Worm (Caenorhabditis elegans) whole organism, dauer: ENCODE results near the gene F13H8.1.

Experiments used
- unc-62 ChIP-seq: sonication (generic microtip); optimal IDR thresholded peaks from 2 replicates; lab custom pipeline; 2017; ENCODE audit warnings: missing biosample characterization, missing genetic modification reagents, missing genetic modification characterization

The F13H8.1 gene

ce11 chrII:6259867-6260266 lies 23.3 kb upstream of the F13H8.1 start, which contains the start of gene F13H8.11:
Gene F13H8.11 (minus strand): TSS chrII:6260021.
- no peak for TF ChIP-seq unc-62 (GFP tag; lab: Kevin White, UChicago)

ce11 chrII:6260684-6261083 lies 22.5 kb upstream of the F13H8.1 start, which contains the start of gene nmgp-1:
Gene nmgp-1 (plus strand): TSS chrII:6260857.
- TF ChIP-seq unc-62 (GFP tag; lab: Kevin White, UChicago) = no peak

ce11 chrII:6262222-6262621 lies 21.0 kb upstream of the F13H8.1 start, which contains the start of gene F13H8.12:
Gene F13H8.12 (plus strand): TSS chrII:6262522.
- TF ChIP-seq unc-62 (GFP tag; lab: Kevin White, UChicago) = no peak

- no peak for TF ChIP-seq unc-62 (GFP tag; lab: Kevin White, UChicago)
Measured at ce11 chrII:6263685-6264084, 19.5 kb upstream of the F13H8.1 start, which contains the start of gene F13H8.3. Gene F13H8.3 (plus strand): TSS chrII:6263985.

ce11 chrII:6267983-6268382 lies 15.2 kb upstream of the F13H8.1 start, which contains the start of gene F13H8.8:
Gene F13H8.8 (minus strand): TSS chrII:6268083.
- no peak for TF ChIP-seq unc-62 (GFP tag; lab: Kevin White, UChicago)

ce11 chrII:6269805-6270414 lies 13.3 kb upstream of the F13H8.1 start, which contains the start of gene F13H8.2:
Gene F13H8.2 (plus strand): TSS chrII:6270364.
- TF ChIP-seq unc-62 (GFP tag; lab: Kevin White, UChicago) = no peak

- TF ChIP-seq unc-62 (GFP tag; lab: Kevin White, UChicago) = no peak
Measured at ce11 chrII:6273916-6274315, 9.3 kb upstream of the F13H8.1 start, which contains the start of gene bpl-1. Gene bpl-1 (plus strand): TSS chrII:6274216.

ce11 chrII:6281002-6281401 lies 2.2 kb upstream of the F13H8.1 start, which contains the start of gene scly-1:
Gene scly-1 (minus strand): TSS chrII:6281102.
- TF ChIP-seq unc-62 (GFP tag; lab: Kevin White, UChicago) = no peak

- no peak for TF ChIP-seq unc-62 (GFP tag; lab: Kevin White, UChicago)
Measured at ce11 chrII:6281903-6282302, 1.3 kb upstream of the F13H8.1 start.

- TF ChIP-seq unc-62 (GFP tag; lab: Kevin White, UChicago) = no peak
Measured at ce11 chrII:6286865-6287264, 3.7 kb downstream of the F13H8.1 start, which contains the start of gene F13H8.6. Gene F13H8.6 (minus strand): TSS chrII:6286965.

- TF ChIP-seq unc-62 (GFP tag; lab: Kevin White, UChicago) = no peak
Measured at ce11 chrII:6288104-6288503, 4.9 kb downstream of the F13H8.1 start.

ce11 chrII:6290047-6290582 lies 6.9 kb downstream of the F13H8.1 start, which contains the start of gene upb-1:
Gene upb-1 (minus strand): TSS chrII:6290097.
- TF ChIP-seq unc-62 (GFP tag; lab: Kevin White, UChicago) = no peak

ce11 chrII:6292527-6292926 lies 9.3 kb downstream of the F13H8.1 start, which contains the start of gene nyn-3:
Gene nyn-3 (minus strand): TSS chrII:6292627.
- no peak for TF ChIP-seq unc-62 (GFP tag; lab: Kevin White, UChicago)

- no peak for TF ChIP-seq unc-62 (GFP tag; lab: Kevin White, UChicago)
Measured at ce11 chrII:6294261-6294660, 11.1 kb downstream of the F13H8.1 start, which contains the start of gene mps-1. Gene mps-1 (minus strand): TSS chrII:6294361.

- no peak for TF ChIP-seq unc-62 (GFP tag; lab: Kevin White, UChicago)
Measured at ce11 chrII:6303209-6303740, 20.1 kb downstream of the F13H8.1 start, which contains the start of gene C29F5.1. Gene C29F5.1 (plus strand): TSS chrII:6303525.

ce11 chrII:6306125-6306524 lies 22.9 kb downstream of the F13H8.1 start, which contains the start of gene C29F5.8:
Gene C29F5.8 (plus strand): TSS chrII:6306425.
- TF ChIP-seq unc-62 (GFP tag; lab: Kevin White, UChicago) = no peak
